Fruit fly (Drosophila melanogaster) whole organism, embryonic: Measurements from ENCODE around the gene Zpr1.
A peak's percentile ranks its signal among the peaks of the same experiment; 100 is the strongest.

Experiments used
- ATbp ChIP-seq: fragments of 200-800 bp; sonication (Bioruptor generic); optimal IDR thresholded peaks from 2 replicates; lab custom pipeline; 2017; ENCODE audit warnings: missing biosample characterization, mild to moderate bottlenecking, missing genetic modification characterization, missing genetic modification reagents
- Bdp1 ChIP-seq: fragments of 200-800 bp; sonication (Bioruptor generic); optimal IDR thresholded peaks from 3 replicates; lab custom pipeline; 2016; ENCODE audit warnings: missing biosample characterization, missing genetic modification characterization
- CG1024 ChIP-seq: fragments of 200-800 bp; sonication (Bioruptor generic); IDR thresholded peaks from 2 replicates; pipeline ENCODE4 v1.3.6; 2022; ENCODE audit warnings: missing biosample characterization, missing genetic modification characterization
- CG10543 ChIP-seq: fragments of 200-800 bp; sonication (Bioruptor generic); optimal IDR thresholded peaks from 3 replicates; lab custom pipeline; 2017; ENCODE audit warnings: missing biosample characterization, mild to moderate bottlenecking, missing genetic modification characterization, moderate library complexity
- CG11247 ChIP-seq: fragments of 200-800 bp; sonication (Bioruptor generic); IDR thresholded peaks from 2 replicates; pipeline ENCODE4 v1.3.6; 2022; ENCODE audit warnings: missing biosample characterization, missing genetic modification characterization
- CG11695 ChIP-seq: fragments of 200-800 bp; sonication (Bioruptor generic); IDR thresholded peaks from 3 replicates; pipeline ENCODE4 v1.3.6; 2022; ENCODE audit warnings: missing biosample characterization, missing genetic modification characterization
- CG12071 ChIP-seq: fragments of 200-800 bp; sonication (Bioruptor generic); optimal IDR thresholded peaks from 3 replicates; lab custom pipeline; 2018; ENCODE audit warnings: missing biosample characterization, mild to moderate bottlenecking, missing genetic modification characterization
- CG1233 ChIP-seq: fragments of 200-800 bp; sonication (Bioruptor generic); optimal IDR thresholded peaks from 4 replicates; lab custom pipeline; 2018; ENCODE audit warnings: missing biosample characterization, mild to moderate bottlenecking, missing genetic modification characterization
- CG14667 ChIP-seq: fragments of 200-800 bp; sonication (Bioruptor generic); IDR thresholded peaks from 2 replicates; pipeline ENCODE4 v1.3.6; 2022; ENCODE audit warnings: missing biosample characterization, missing genetic modification characterization
- CG17328 ChIP-seq: fragments of 200-800 bp; sonication (Bioruptor generic); IDR thresholded peaks from 2 replicates; pipeline ENCODE4 v1.3.6; 2022; ENCODE audit warnings: missing biosample characterization, missing genetic modification characterization
- CG2129 ChIP-seq: fragments of 200-800 bp; sonication (Bioruptor generic); IDR thresholded peaks from 2 replicates; pipeline ENCODE4 v1.3.6; 2022; ENCODE audit warnings: missing biosample characterization, missing genetic modification characterization; ENCODE audit not compliant: partially characterized antibody
- CG2678 ChIP-seq: fragments of 200-800 bp; sonication (Bioruptor generic); optimal IDR thresholded peaks from 3 replicates; lab custom pipeline; 2019; ENCODE audit warnings: missing biosample characterization, mild to moderate bottlenecking, missing genetic modification characterization, moderate library complexity
- CG2712 ChIP-seq: fragments of 200-800 bp; optimal IDR thresholded peaks from 3 replicates; lab custom pipeline; 2019; ENCODE audit warnings: missing biosample characterization, mild to moderate bottlenecking, missing genetic modification characterization, moderate library complexity
- CG3065 ChIP-seq: fragments of 200-800 bp; sonication (Bioruptor generic); optimal IDR thresholded peaks from 2 replicates; lab custom pipeline; 2016; ENCODE audit warnings: missing biosample characterization, missing genetic modification characterization
- CG3838 ChIP-seq: fragments of 200-800 bp; sonication (Bioruptor generic); optimal IDR thresholded peaks from 3 replicates; lab custom pipeline; 2016; ENCODE audit warnings: missing biosample characterization, missing genetic modification characterization
- CG3847 ChIP-seq: fragments of 200-800 bp; sonication (Bioruptor generic); IDR thresholded peaks from 2 replicates; pipeline ENCODE4 v1.3.6; 2022; ENCODE audit warnings: missing biosample characterization, missing genetic modification characterization
- CG3995 ChIP-seq: fragments of 200-800 bp; sonication (Bioruptor generic); optimal IDR thresholded peaks from 3 replicates; lab custom pipeline; 2016; ENCODE audit warnings: missing biosample characterization, missing genetic modification characterization
- CG42726 ChIP-seq: fragments of 200-800 bp; sonication (Bioruptor generic); IDR thresholded peaks from 2 replicates; pipeline ENCODE4 v1.3.6; 2022; ENCODE audit warnings: missing biosample characterization, missing genetic modification characterization; ENCODE audit not compliant: partially characterized antibody
- CG4730 ChIP-seq: fragments of 200-800 bp; sonication (Bioruptor generic); IDR thresholded peaks from 2 replicates; pipeline ENCODE4 v1.3.6; 2022; ENCODE audit warnings: missing biosample characterization, missing genetic modification characterization
- CG5180 ChIP-seq: fragments of 200-800 bp; sonication (Bioruptor generic); optimal IDR thresholded peaks from 3 replicates; lab custom pipeline; 2017; ENCODE audit warnings: missing biosample characterization, missing genetic modification characterization, mild to moderate bottlenecking, moderate library complexity, missing genetic modification reagents
- CG5245 ChIP-seq: fragments of 200-800 bp; sonication (Bioruptor generic); optimal IDR thresholded peaks from 3 replicates; lab custom pipeline; 2016; ENCODE audit warnings: missing biosample characterization, missing genetic modification characterization
- CG8359 ChIP-seq: fragments of 200-800 bp; sonication (Bioruptor generic); optimal IDR thresholded peaks from 2 replicates; lab custom pipeline; 2017; ENCODE audit warnings: missing biosample characterization, mild to moderate bottlenecking, missing genetic modification characterization, borderline replicate concordance
- Camta ChIP-seq: fragments of 200-800 bp; sonication (Bioruptor generic); optimal IDR thresholded peaks from 2 replicates; lab custom pipeline; 2016; ENCODE audit warnings: missing biosample characterization, missing genetic modification characterization
- CrebB ChIP-seq: fragments of 200-800 bp; sonication (Bioruptor generic); optimal IDR thresholded peaks from 3 replicates; lab custom pipeline; 2018; ENCODE audit warnings: missing biosample characterization, mild to moderate bottlenecking, missing genetic modification characterization
- D19A ChIP-seq: fragments of 200-800 bp; optimal IDR thresholded peaks from 3 replicates; lab custom pipeline; 2019; ENCODE audit warnings: missing biosample characterization, mild to moderate bottlenecking, missing genetic modification characterization, moderate library complexity
- Dip3 ChIP-seq: fragments of 200-800 bp; sonication (Bioruptor generic); optimal IDR thresholded peaks from 3 replicates; lab custom pipeline; 2016; ENCODE audit warnings: missing biosample characterization, missing genetic modification characterization
- Doc2 ChIP-seq: fragments of 200-800 bp; sonication (Bioruptor generic); IDR thresholded peaks from 2 replicates; pipeline ENCODE4 v1.3.6; 2022; ENCODE audit warnings: missing biosample characterization, missing genetic modification characterization
- Drgx ChIP-seq: fragments of 200-800 bp; sonication (Bioruptor generic); IDR thresholded peaks from 2 replicates; pipeline ENCODE4 v1.3.6; 2022; ENCODE audit warnings: missing biosample characterization, missing genetic modification characterization
- H15 ChIP-seq: fragments of 200-800 bp; sonication (Bioruptor generic); IDR thresholded peaks from 3 replicates; pipeline ENCODE4 v1.3.6; 2022; ENCODE audit warnings: missing biosample characterization, missing genetic modification characterization
- HmgZ ChIP-seq: fragments of 200-800 bp; sonication (Bioruptor generic); optimal IDR thresholded peaks from 2 replicates; lab custom pipeline; 2018; ENCODE audit warnings: missing biosample characterization, mild to moderate bottlenecking, missing genetic modification characterization
- Hr78 ChIP-seq, 2 experiments: fragments of 200-800 bp in 1 of 2; fragments of >200 bp in 1 of 2; sonication (Bioruptor generic) in 1 of 2; optimal IDR thresholded peaks; 2 replicates each; lab custom pipeline; 2017 to 2019; ENCODE audit warnings: missing biosample characterization in 2 of 2, missing genetic modification characterization in 2 of 2, mild to moderate bottlenecking in 1 of 2, moderate library complexity in 1 of 2
- Myb ChIP-seq: fragments of 200-800 bp; sonication (Bioruptor generic); optimal IDR thresholded peaks from 2 replicates; lab custom pipeline; 2016; ENCODE audit warnings: missing biosample characterization, missing genetic modification characterization
- NC2α ChIP-seq: fragments of 200-800 bp; sonication (Bioruptor generic); optimal IDR thresholded peaks from 2 replicates; lab custom pipeline; 2016; ENCODE audit warnings: missing biosample characterization, missing genetic modification characterization
- NK7.1 ChIP-seq: fragments of 200-800 bp; sonication (Bioruptor generic); optimal IDR thresholded peaks from 3 replicates; lab custom pipeline; 2016; ENCODE audit warnings: missing biosample characterization, missing genetic modification characterization
- Neu2 ChIP-seq: fragments of 200-800 bp; sonication (Bioruptor generic); optimal IDR thresholded peaks from 3 replicates; lab custom pipeline; 2016; ENCODE audit warnings: missing biosample characterization, missing genetic modification characterization, borderline replicate concordance
- NfI ChIP-seq: fragments of 200-800 bp; sonication (Bioruptor generic); optimal IDR thresholded peaks from 3 replicates; lab custom pipeline; 2018; ENCODE audit warnings: missing biosample characterization, mild to moderate bottlenecking, missing genetic modification characterization, moderate library complexity
- Sox102F ChIP-seq: fragments of 200-800 bp; sonication (Bioruptor generic); optimal IDR thresholded peaks from 2 replicates; lab custom pipeline; 2018; ENCODE audit warnings: missing biosample characterization, mild to moderate bottlenecking, missing genetic modification characterization, moderate library complexity
- TFAM ChIP-seq: fragments of 200-800 bp; sonication (Bioruptor generic); optimal IDR thresholded peaks from 2 replicates; lab custom pipeline; 2017; ENCODE audit warnings: missing biosample characterization, missing genetic modification characterization, inconsistent platforms
- Trl ChIP-seq, 3 experiments: fragments of >200 bp in 2 of 3; fragments of 200-800 bp in 1 of 3; sonication (Bioruptor generic) in 1 of 3; optimal IDR thresholded peaks; 2 replicates in 1 of 3; 3 replicates in 2 of 3; lab custom pipeline; 2016 to 2017; ENCODE audit warnings: missing biosample characterization in 1 of 3, missing genetic modification characterization in 1 of 3
- bbx ChIP-seq: fragments of 200-800 bp; sonication (Bioruptor generic); IDR thresholded peaks from 2 replicates; pipeline ENCODE4 v1.3.6; 2022; ENCODE audit warnings: missing biosample characterization, missing genetic modification characterization; ENCODE audit not compliant: partially characterized antibody
- cad ChIP-seq: fragments of >200 bp; optimal IDR thresholded peaks from 2 replicates; lab custom pipeline; 2017; ENCODE audit warnings: missing biosample characterization, missing genetic modification characterization
- crc ChIP-seq: fragments of 200-800 bp; sonication (Bioruptor generic); optimal IDR thresholded peaks from 2 replicates; lab custom pipeline; 2016; ENCODE audit warnings: missing biosample characterization, missing genetic modification characterization
- danr ChIP-seq: fragments of 200-800 bp; sonication (Bioruptor generic); IDR thresholded peaks from 2 replicates; pipeline ENCODE4 v1.3.6; 2022; ENCODE audit warnings: missing biosample characterization, missing genetic modification characterization
- fd96Cb ChIP-seq: fragments of 200-800 bp; sonication (Bioruptor generic); optimal IDR thresholded peaks from 2 replicates; lab custom pipeline; 2018; ENCODE audit warnings: missing biosample characterization, mild to moderate bottlenecking, missing genetic modification characterization, moderate library complexity
- gfzf ChIP-seq: fragments of 200-800 bp; sonication (Bioruptor generic); optimal IDR thresholded peaks from 2 replicates; lab custom pipeline; 2016; ENCODE audit warnings: missing biosample characterization, mild to moderate bottlenecking, missing genetic modification characterization, moderate library complexity
- jumu ChIP-seq: fragments of 200-800 bp; sonication (Bioruptor generic); optimal IDR thresholded peaks from 3 replicates; lab custom pipeline; 2016; ENCODE audit warnings: missing biosample characterization, missing genetic modification characterization
- knrl ChIP-seq: fragments of 200-800 bp; sonication (Bioruptor generic); IDR thresholded peaks from 3 replicates; pipeline ENCODE4 v1.3.6; 2022; ENCODE audit warnings: missing biosample characterization, missing genetic modification characterization; ENCODE audit not compliant: partially characterized antibody
- tx ChIP-seq: fragments of 200-800 bp; sonication (Bioruptor generic); optimal IDR thresholded peaks from 2 replicates; lab custom pipeline; 2016; ENCODE audit warnings: missing biosample characterization, missing genetic modification characterization
- zen ChIP-seq: fragments of 200-800 bp; sonication (Bioruptor generic); optimal IDR thresholded peaks from 3 replicates; lab custom pipeline; 2018; ENCODE audit warnings: missing biosample characterization, mild to moderate bottlenecking, missing genetic modification characterization, moderate library complexity

The Zpr1 gene

dm6 chrX:9127264-9128011 lies 34.5 kb downstream of the Zpr1 start (continued):
- TF ChIP-seq Doc2, result no peak
- no peak for TF ChIP-seq Myb (GFP tag; lab: Kevin White, UChicago)
- peak; percentile 37 for TF ChIP-seq Sox102F
- peak; percentile 92 for TF ChIP-seq zen
- TF ChIP-seq cad, result no peak
- TF ChIP-seq CG3065 (GFP tag; lab: Kevin White, UChicago), result no peak
- no peak for TF ChIP-seq crc
- TF ChIP-seq Dip3, result no peak
- TF ChIP-seq CG8359 (GFP tag; lab: Kevin White, UChicago), result no peak
- TF ChIP-seq CG1024 (GFP tag; lab: Robert Waterston, UW), result no peak
- TF ChIP-seq CG3838 (GFP tag; lab: Kevin White, UChicago), result no peak
- no peak for TF ChIP-seq HmgZ
- TF ChIP-seq H15 (GFP tag; lab: Robert Waterston, UW), result no peak
- no peak for TF ChIP-seq jumu
- TF ChIP-seq fd96Cb (tag; lab: Kevin White, UChicago), result peak; percentile 16
- no peak for TF ChIP-seq CG5180 (GFP tag; lab: Kevin White, UChicago)
- no peak for TF ChIP-seq NfI
- no peak for TF ChIP-seq CG3847 (GFP tag; lab: Robert Waterston, UW)
- no peak for TF ChIP-seq CG2129 (GFP tag; lab: Robert Waterston, UW)
- TF ChIP-seq CG12071 (GFP tag; lab: Kevin White, UChicago), result no peak
- no peak for TF ChIP-seq CG10543 (GFP tag; lab: Kevin White, UChicago)
- TF ChIP-seq CrebB (tag; lab: Kevin White, UChicago), result no peak
- no peak for TF ChIP-seq CG42726 (GFP tag; lab: Robert Waterston, UW)
- TF ChIP-seq CG5245, result no peak
- TF ChIP-seq TFAM (GFP tag; lab: Kevin White, UChicago), result no peak
- TF ChIP-seq Hr78 (GFP tag; optimal IDR thresholded peaks at IDR 0.05; lab: Kevin White, UChicago), result no peak
- no peak for TF ChIP-seq Camta (GFP tag; lab: Kevin White, UChicago)
- TF ChIP-seq Trl (optimal IDR thresholded peaks at IDR 0.05; lab: Kevin White, UChicago), result no peak
- TF ChIP-seq Trl (GFP tag; optimal IDR thresholded peaks at IDR 0.05; lab: Kevin White, UChicago), result no peak
- no peak for TF ChIP-seq NC2α (GFP tag; lab: Kevin White, UChicago)
- TF ChIP-seq CG14667 (GFP tag; lab: Robert Waterston, UW), result no peak
- 0 out of 3 replicates have a peak, but pooled peaks have one; percentile 31 for TF ChIP-seq CG11695 (GFP tag; lab: Robert Waterston, UW)
- TF ChIP-seq knrl, result no peak
- peak; percentile 20 for TF ChIP-seq CG2712 (tag; lab: Kevin White, UChicago)
- no peak for TF ChIP-seq CG17328 (GFP tag; lab: Robert Waterston, UW)
- no peak for TF ChIP-seq Neu2 (GFP tag; lab: Kevin White, UChicago)
- TF ChIP-seq Drgx (GFP tag; lab: Robert Waterston, UW), result 0 out of 2 replicates have a peak, but pooled peaks have one; percentile 12
- TF ChIP-seq CG1233 (GFP tag; lab: Kevin White, UChicago), result no peak
- TF ChIP-seq CG4730 (GFP tag; lab: Robert Waterston, UW), result no peak
- no peak for TF ChIP-seq danr
- TF ChIP-seq CG11247, result no peak
- TF ChIP-seq tx (GFP tag; lab: Kevin White, UChicago), result no peak
- no peak for TF ChIP-seq bbx (GFP tag; lab: Robert Waterston, UW)
- TF ChIP-seq CG2678, result peak; percentile 37
- no peak for TF ChIP-seq CG3995
- TF ChIP-seq D19A (tag; lab: Kevin White, UChicago), result no peak
- TF ChIP-seq ATbp, result no peak
- TF ChIP-seq Bdp1 (GFP tag; lab: Kevin White, UChicago), result no peak
- TF ChIP-seq NK7.1, result no peak
- TF ChIP-seq gfzf, result no peak
